Worm (Caenorhabditis elegans): ENCODE measurements around the gene oac-29.

oac-29 gene

ce11 chrV:8635575-8635974, at the start of gene oac-29:
Gene oac-29 (minus strand): TSS chrV:8635675.
- TF ChIP-seq fkh-8 (tag; optimal IDR thresholded peaks at IDR 0.05) (no peak), dpl-1 (GFP tag; optimal IDR thresholded peaks at IDR 0.05) (no peak), elt-2 (tag; optimal IDR thresholded peaks at IDR 0.05) (no peak), mdl-1 (tag; optimal IDR thresholded peaks at IDR 0.05) (no peak), aha-1 (tag; optimal IDR thresholded peaks at IDR 0.05) (no peak), nhr-85 (tag) (no peak), lsy-2 (tag; optimal IDR thresholded peaks at IDR 0.05) (no peak), ztf-4 (tag; optimal IDR thresholded peaks at IDR 0.05) (no peak), ztf-11 (tag; optimal IDR thresholded peaks at IDR 0.05) (no peak), fkh-10 (GFP tag; optimal IDR thresholded peaks at IDR 0.05) (no peak), irx-1 (tag; optimal IDR thresholded peaks at IDR 0.05) (no peak), efl-1 (optimal IDR thresholded peaks at IDR 0.05) (no peak), efl-1 (GFP tag; optimal IDR thresholded peaks at IDR 0.05 in 1 of 2) (no peak), sox-4 (tag; optimal IDR thresholded peaks at IDR 0.05) (no peak)

- TF ChIP-seq lin-39 (tag; optimal IDR thresholded peaks at IDR 0.05) (no peak), aly-2 (tag; optimal IDR thresholded peaks at IDR 0.05) (no peak), dsc-1 (tag; optimal IDR thresholded peaks at IDR 0.05) (peak; percentile 76), unc-30 (tag; optimal IDR thresholded peaks at IDR 0.05) (no peak), fkh-4 (tag; optimal IDR thresholded peaks at IDR 0.05; ENCODE audit: borderline replicate concordance) (peak; percentile 67), snu-23 (GFP tag; optimal IDR thresholded peaks at IDR 0.05) (no peak), sup-37 (GFP tag; optimal IDR thresholded peaks at IDR 0.05) (no peak)
These were observed 48.3 kb upstream of the oac-29 start for ce11 chrV:8683787-8684186.

ce11 chrV:8682719-8683118, 47.2 kb upstream of the oac-29 start, which contains the start of gene cln-3.3:
Gene cln-3.3 (plus strand): TSS chrV:8683052.
- TF ChIP-seq sox-4 (tag; optimal IDR thresholded peaks at IDR 0.05) (no peak), pqm-1 (tag; optimal IDR thresholded peaks at IDR 0.05) (no peak), lin-35 (GFP tag; optimal IDR thresholded peaks at IDR 0.05) (peak in 1 of 2 experiments; percentile 25), elt-2 (tag; optimal IDR thresholded peaks at IDR 0.05) (peak; percentile 61), efl-1 (optimal IDR thresholded peaks at IDR 0.05) (no peak), efl-1 (GFP tag; optimal IDR thresholded peaks at IDR 0.05 in 1 of 2) (peak in 1 of 2 experiments; percentile 81), mdl-1 (tag; optimal IDR thresholded peaks at IDR 0.05) (peak in 1 of 2 experiments; percentile 28), hlh-4 (tag; optimal IDR thresholded peaks at IDR 0.05) (no peak), snpc-4 (tag; optimal IDR thresholded peaks at IDR 0.05) (no peak), mep-1 (tag; optimal IDR thresholded peaks at IDR 0.05) (no peak)

- TF ChIP-seq lsy-2 (tag; optimal IDR thresholded peaks at IDR 0.05): no peak
- peak; percentile 90 for TF ChIP-seq ceh-8 (GFP tag; optimal IDR thresholded peaks at IDR 0.05)
- no peak for TF ChIP-seq nhr-77 (tag; optimal IDR thresholded peaks at IDR 0.05)
- no peak for TF ChIP-seq elt-2 (tag; optimal IDR thresholded peaks at IDR 0.05)
- TF ChIP-seq pqm-1 (tag; optimal IDR thresholded peaks at IDR 0.05): no peak
- TF ChIP-seq pag-3 (tag; optimal IDR thresholded peaks at IDR 0.05; ENCODE audit: borderline replicate concordance, insufficient read depth): no peak
- TF ChIP-seq nhr-11 (tag; optimal IDR thresholded peaks at IDR 0.05): no peak
- TF ChIP-seq tlp-1 (tag; optimal IDR thresholded peaks at IDR 0.05): no peak
- TF ChIP-seq nhr-20 (tag; optimal IDR thresholded peaks at IDR 0.05): no peak
- peak; percentile 16 for TF ChIP-seq nhr-71 (tag; optimal IDR thresholded peaks at IDR 0.05)
- no peak for TF ChIP-seq lin-15B (tag; optimal IDR thresholded peaks at IDR 0.05)
- no peak for TF ChIP-seq dsc-1 (tag; optimal IDR thresholded peaks at IDR 0.05)
- no peak for TF ChIP-seq lir-3 (tag; optimal IDR thresholded peaks at IDR 0.05; ENCODE audit: poor library complexity)
These were observed 45.6 kb upstream of the oac-29 start, which contains the start of gene ZC190.2 for ce11 chrV:8681050-8681449. Gene ZC190.2 (plus strand): TSS chrV:8681350.

- TF ChIP-seq unc-98 (GFP tag; IDR thresholded peaks at IDR 0.05): no peak
- no peak for TF ChIP-seq ceh-63 (GFP tag; optimal IDR thresholded peaks at IDR 0.05)
- TF ChIP-seq hlh-4 (tag; optimal IDR thresholded peaks at IDR 0.05): no peak
- no peak for TF ChIP-seq zag-1 (tag; optimal IDR thresholded peaks at IDR 0.05)
- TF ChIP-seq tbx-2 (tag; optimal IDR thresholded peaks at IDR 0.05): no peak
- no peak for TF ChIP-seq sup-37 (GFP tag; optimal IDR thresholded peaks at IDR 0.05)
- no peak for TF ChIP-seq lin-35 (GFP tag; optimal IDR thresholded peaks at IDR 0.05)
- no peak for TF ChIP-seq nhr-77 (tag; optimal IDR thresholded peaks at IDR 0.05)
- TF ChIP-seq nhr-85 (tag): no peak
- no peak for TF ChIP-seq zip-4 (GFP tag; optimal IDR thresholded peaks at IDR 0.05)
- TF ChIP-seq F16B12.6 (tag; optimal IDR thresholded peaks at IDR 0.05): no peak
- no peak for TF ChIP-seq nhr-11 (tag; optimal IDR thresholded peaks at IDR 0.05)
- TF ChIP-seq grh-1 (GFP tag; IDR thresholded peaks at IDR 0.05): no peak
- no peak for TF ChIP-seq irx-1 (tag; optimal IDR thresholded peaks at IDR 0.05)
- no peak for TF ChIP-seq lsy-2 (tag; optimal IDR thresholded peaks at IDR 0.05)
These were observed 41.7 kb upstream of the oac-29 start, which contains the start of gene ZC190.6 for ce11 chrV:8677193-8677592. Gene ZC190.6 (minus strand): TSS chrV:8677293.

Measured in whole organism, L1 larva.